Fruit fly (Drosophila melanogaster) S2 (cell line): ENCODE results near the gene CG8043.

Experiments used
- CG8478 ChIP-seq: fragments of >200 bp; optimal IDR thresholded peaks from 2 replicates; lab custom pipeline; 2018
- CTCF ChIP-seq, 2 experiments: fragments of >200 bp; optimal IDR thresholded peaks; 2 replicates each; lab custom pipeline; 2018

DNA sequence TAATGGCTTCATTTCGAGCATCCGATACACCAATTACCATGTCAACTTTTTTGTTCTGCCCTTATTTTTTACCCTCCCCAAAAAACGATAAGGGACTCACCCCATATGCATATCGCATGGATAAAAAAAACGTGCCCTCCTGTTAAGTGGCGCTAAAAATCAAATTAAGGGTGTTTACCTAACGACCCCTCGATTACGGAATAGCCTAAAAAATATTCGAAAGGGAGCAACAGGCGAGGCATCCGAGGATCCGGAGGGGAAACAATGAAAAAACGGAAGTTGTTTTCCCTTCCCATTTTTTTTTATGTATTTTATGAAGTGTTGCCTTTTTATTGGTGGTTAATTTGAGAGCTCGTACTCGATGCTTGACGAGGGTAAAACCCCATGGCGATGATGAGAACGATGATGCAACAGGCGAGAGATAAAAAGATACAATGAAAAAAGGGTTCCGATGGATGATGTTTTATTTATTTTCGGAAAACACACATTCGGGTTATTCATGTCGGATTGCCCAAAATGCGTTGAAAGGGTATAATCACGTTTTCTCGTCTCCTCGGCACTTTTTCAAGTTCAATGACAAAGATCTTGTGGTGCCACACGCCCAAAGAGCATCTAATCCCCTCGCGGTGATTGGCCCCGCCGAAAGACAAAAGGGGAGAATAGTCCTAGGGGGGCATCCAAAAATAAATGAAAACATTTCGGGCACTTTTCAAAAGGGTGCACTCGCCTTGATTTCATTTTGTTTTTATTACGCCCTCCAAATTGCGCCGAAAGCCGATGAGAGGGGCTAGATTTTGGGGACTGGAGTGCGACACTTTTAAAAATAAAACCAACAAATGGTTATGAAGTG lies 7.8 kb downstream of the CG8043 start, which contains the start of gene CG44227:
- TF ChIP-seq CG8478 (lab: Kevin White, UChicago) (no peak), CTCF (optimal IDR thresholded peaks at IDR 0.05; lab: Kevin White, UChicago) (no peak)
